Worm (Caenorhabditis elegans): ENCODE data around the gene col-128.

DNA sequence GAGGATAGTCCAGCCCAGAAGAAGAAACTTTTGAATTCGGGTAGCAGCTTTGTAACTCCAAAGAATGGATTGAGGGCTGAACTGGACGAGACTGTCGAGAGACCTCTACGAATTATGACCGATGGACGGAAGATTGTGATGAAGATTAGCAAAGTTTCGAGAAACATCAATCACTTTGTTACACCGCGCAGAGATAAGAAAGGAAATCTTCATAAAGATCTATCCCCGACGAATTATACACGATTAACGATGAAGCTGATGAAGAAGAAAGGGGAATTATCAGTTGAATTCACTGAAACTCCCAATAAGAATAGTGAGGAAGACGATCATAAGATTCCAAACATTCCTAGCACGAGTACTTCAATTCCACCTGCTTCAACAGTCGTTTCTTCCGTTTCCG, 48.0 kb upstream of the col-128 start:
- TF ChIP-seq tab-1 (GFP tag; IDR thresholded peaks at IDR 0.05): no peak
- no peak for TF ChIP-seq ztf-29 (GFP tag; IDR thresholded peaks at IDR 0.05)
- no peak for TF ChIP-seq ref-1 (GFP tag; conservative IDR thresholded peaks at IDR 0.05)
- no peak for TF ChIP-seq ztf-23 (GFP tag; IDR thresholded peaks at IDR 0.05)
- no peak for TF ChIP-seq med-1 (GFP tag; optimal IDR thresholded peaks at IDR 0.05; ENCODE audit: insufficient read depth)
- no peak for TF ChIP-seq klf-2 (GFP tag; conservative IDR thresholded peaks at IDR 0.05)
- TF ChIP-seq flt-1 (GFP tag; IDR thresholded peaks at IDR 0.05): no peak
- no peak for TF ChIP-seq cog-1 (tag; optimal IDR thresholded peaks at IDR 0.05)

All from whole organism, midembryonic.